Worm (Caenorhabditis elegans) whole organism, L3 larva: Measurements from ENCODE around the gene kin-4.

Experiments used
- ZK546.5 ChIP-seq: sonication (generic microtip); optimal IDR thresholded peaks from 2 replicates; lab custom pipeline; 2017; ENCODE audit warnings: missing biosample characterization, missing genetic modification characterization
- ama-1 ChIP-seq: fragments of 150-350 bp; optimal IDR thresholded peaks from 2 replicates; lab custom pipeline; 2018
- ceh-16 ChIP-seq: sonication (generic microtip); optimal IDR thresholded peaks from 2 replicates; lab custom pipeline; 2017; ENCODE audit warnings: missing biosample characterization, missing genetic modification characterization
- ceh-28 ChIP-seq: fragments of 150-350 bp; optimal IDR thresholded peaks from 2 replicates; lab custom pipeline; 2014; ENCODE audit warnings: missing biosample characterization, missing genetic modification reagents, missing genetic modification characterization
- ceh-82 ChIP-seq: fragments of 150-350 bp; optimal IDR thresholded peaks from 2 replicates; lab custom pipeline; 2014; ENCODE audit warnings: missing biosample characterization, missing genetic modification characterization
- ceh-9 ChIP-seq: sonication (generic microtip); optimal IDR thresholded peaks from 2 replicates; lab custom pipeline; 2018; ENCODE audit warnings: missing biosample characterization, missing genetic modification characterization
- daf-12 ChIP-seq: fragments of 150-350 bp; optimal IDR thresholded peaks from 2 replicates; lab custom pipeline; 2014; ENCODE audit warnings: missing biosample characterization, missing genetic modification reagents, missing genetic modification characterization
- egl-27 ChIP-seq: sonication (generic microtip); optimal IDR thresholded peaks from 4 replicates; lab custom pipeline; 2017; ENCODE audit warnings: missing biosample characterization, missing genetic modification reagents, missing genetic modification characterization
- egl-5 ChIP-seq: fragments of 150-350 bp; optimal IDR thresholded peaks from 2 replicates; lab custom pipeline; 2017; ENCODE audit warnings: missing biosample characterization, missing genetic modification reagents, missing genetic modification characterization, inconsistent platforms
- elt-2 ChIP-seq: sonication (generic microtip); optimal IDR thresholded peaks from 2 replicates; lab custom pipeline; 2016; ENCODE audit warnings: missing genetic modification reagents, mild to moderate bottlenecking, missing genetic modification characterization, missing compliant biosample characterization
- elt-3 ChIP-seq, 3 experiments: fragments of 150-350 bp in 1 of 3; sonication (generic microtip) in 2 of 3; optimal IDR thresholded peaks; 2 replicates in 2 of 3; 4 replicates in 1 of 3; lab custom pipeline; 2014 to 2017; ENCODE audit warnings: missing biosample characterization in 3 of 3, missing genetic modification characterization in 3 of 3
- fkh-10 ChIP-seq: sonication (generic microtip); optimal IDR thresholded peaks from 2 replicates; lab custom pipeline; 2017; ENCODE audit warnings: missing biosample characterization, missing genetic modification reagents, missing genetic modification characterization
- fkh-2 ChIP-seq: fragments of 150-350 bp; optimal IDR thresholded peaks from 2 replicates; lab custom pipeline; 2014; ENCODE audit warnings: missing biosample characterization, missing genetic modification reagents, missing genetic modification characterization
- fos-1 ChIP-seq: fragments of 150-350 bp; optimal IDR thresholded peaks from 2 replicates; lab custom pipeline; 2014; ENCODE audit warnings: missing biosample characterization, missing genetic modification characterization
- hmg-11 ChIP-seq: sonication (generic microtip); optimal IDR thresholded peaks from 2 replicates; lab custom pipeline; 2016; ENCODE audit warnings: missing genetic modification characterization, missing compliant biosample characterization
- jun-1 ChIP-seq: fragments of 150-350 bp; optimal IDR thresholded peaks from 2 replicates; lab custom pipeline; 2014; ENCODE audit warnings: missing biosample characterization, missing genetic modification reagents, missing genetic modification characterization
- lin-15B ChIP-seq: fragments of 150-350 bp; optimal IDR thresholded peaks from 2 replicates; lab custom pipeline; 2014; ENCODE audit warnings: missing biosample characterization, missing genetic modification characterization
- lin-39 ChIP-seq: fragments of 150-350 bp; optimal IDR thresholded peaks from 2 replicates; lab custom pipeline; 2018; ENCODE audit warnings: missing biosample characterization, missing genetic modification reagents, missing genetic modification characterization
- mml-1 ChIP-seq: fragments of 150-350 bp; sonication (generic microtip); optimal IDR thresholded peaks from 3 replicates; lab custom pipeline; 2014; ENCODE audit warnings: missing biosample characterization, missing genetic modification characterization
- nhr-11 ChIP-seq: fragments of 150-350 bp; optimal IDR thresholded peaks from 2 replicates; lab custom pipeline; 2014; ENCODE audit warnings: missing biosample characterization, missing genetic modification characterization
- nhr-12 ChIP-seq: fragments of 150-350 bp; optimal IDR thresholded peaks from 2 replicates; lab custom pipeline; 2014; ENCODE audit warnings: missing biosample characterization, missing genetic modification characterization
- nhr-23 ChIP-seq: fragments of 150-350 bp; optimal IDR thresholded peaks from 2 replicates; lab custom pipeline; 2014; ENCODE audit warnings: missing biosample characterization, missing genetic modification reagents, missing genetic modification characterization
- nhr-237 ChIP-seq: fragments of 150-350 bp; optimal IDR thresholded peaks from 2 replicates; lab custom pipeline; 2014; ENCODE audit warnings: missing biosample characterization, missing genetic modification characterization
- nhr-25 ChIP-seq: sonication (generic microtip); optimal IDR thresholded peaks from 2 replicates; lab custom pipeline; 2017; ENCODE audit warnings: missing biosample characterization, missing genetic modification characterization
- nhr-28 ChIP-seq: fragments of 150-350 bp; optimal IDR thresholded peaks from 2 replicates; lab custom pipeline; 2014; ENCODE audit warnings: missing biosample characterization, missing genetic modification characterization
- nhr-43 ChIP-seq: sonication (generic microtip); optimal IDR thresholded peaks from 2 replicates; lab custom pipeline; 2016; ENCODE audit warnings: mild to moderate bottlenecking, missing genetic modification characterization, missing compliant biosample characterization; ENCODE audit not compliant: poor library complexity, severe bottlenecking
- nhr-67 ChIP-seq: fragments of 150-350 bp; optimal IDR thresholded peaks from 2 replicates; lab custom pipeline; 2014; ENCODE audit warnings: missing biosample characterization, missing genetic modification characterization
- nhr-76 ChIP-seq: fragments of 150-350 bp; sonication (generic microtip); optimal IDR thresholded peaks from 5 replicates; lab custom pipeline; 2014; ENCODE audit warnings: missing biosample characterization, missing genetic modification characterization
- nhr-77 ChIP-seq: fragments of 150-350 bp; optimal IDR thresholded peaks from 2 replicates; lab custom pipeline; 2014; ENCODE audit warnings: missing biosample characterization, missing genetic modification characterization
- pha-4 ChIP-seq: fragments of 150-350 bp; optimal IDR thresholded peaks from 2 replicates; lab custom pipeline; 2014; ENCODE audit warnings: missing biosample characterization, missing genetic modification reagents, missing genetic modification characterization
- pqm-1 ChIP-seq: fragments of 150-350 bp; optimal IDR thresholded peaks from 2 replicates; lab custom pipeline; 2017; ENCODE audit warnings: missing biosample characterization, missing genetic modification characterization, inconsistent platforms
- skn-1 ChIP-seq: fragments of 150-350 bp; optimal IDR thresholded peaks from 2 replicates; lab custom pipeline; 2014; ENCODE audit warnings: missing biosample characterization, missing genetic modification characterization
- tbx-2 ChIP-seq: sonication (generic microtip); optimal IDR thresholded peaks from 2 replicates; lab custom pipeline; 2016; ENCODE audit warnings: mild to moderate bottlenecking, missing genetic modification characterization, missing compliant biosample characterization
- unc-39 ChIP-seq: sonication (generic microtip); optimal IDR thresholded peaks from 4 replicates; lab custom pipeline; 2017; ENCODE audit warnings: missing biosample characterization, missing genetic modification characterization
- unc-62 ChIP-seq: fragments of 150-350 bp; sonication (generic microtip); optimal IDR thresholded peaks from 4 replicates; lab custom pipeline; 2014; ENCODE audit warnings: missing biosample characterization, missing genetic modification reagents, missing genetic modification characterization
- zag-1 ChIP-seq: fragments of 150-350 bp; optimal IDR thresholded peaks from 2 replicates; lab custom pipeline; 2014; ENCODE audit warnings: missing biosample characterization, missing genetic modification characterization
- ztf-4 ChIP-seq: fragments of 150-350 bp; optimal IDR thresholded peaks from 2 replicates; lab custom pipeline; 2014; ENCODE audit warnings: missing biosample characterization, missing genetic modification characterization

Gene kin-4

DNA sequence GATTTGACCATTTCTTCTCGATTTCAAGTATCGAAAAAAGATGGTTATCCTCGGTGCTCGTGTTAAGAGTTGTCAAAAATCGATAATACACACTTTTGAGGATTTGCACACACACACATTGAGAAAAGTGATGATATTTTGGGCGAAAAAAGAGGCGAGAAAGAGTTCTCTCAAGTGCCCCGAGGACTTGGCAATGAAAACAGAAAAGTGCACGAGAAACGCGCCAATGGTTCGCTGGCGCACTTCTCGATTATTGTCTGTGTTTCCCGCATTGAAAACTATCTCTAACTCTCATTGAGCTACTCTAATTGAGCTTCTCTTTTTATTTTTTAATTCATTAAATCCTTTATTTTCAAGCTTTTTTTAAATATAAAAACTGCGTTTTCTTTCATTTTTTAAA lies 8.2 kb downstream of the kin-4 start (continued):
- no peak for TF ChIP-seq ZK546.5
- TF ChIP-seq fos-1 (tag; lab: Kevin White, UChicago) = no peak
- TF ChIP-seq ceh-16 (tag; lab: Kevin White, UChicago) = no peak
- TF ChIP-seq nhr-28 = no peak
- TF ChIP-seq elt-3 (tag; optimal IDR thresholded peaks at IDR 0.05; lab: Kevin White, UChicago) = no peak
- TF ChIP-seq nhr-76 (tag; lab: Kevin White, UChicago) = no peak
- TF ChIP-seq nhr-25 = peak; percentile 23
- no peak for TF ChIP-seq nhr-43 (tag; lab: Kevin White, UChicago)
- no peak for TF ChIP-seq nhr-12 (tag; lab: Kevin White, UChicago)
- peak; percentile 64 for TF ChIP-seq ceh-28
- TF ChIP-seq egl-27 (tag; lab: Kevin White, UChicago) = peak; percentile 27
- peak; percentile 30 for TF ChIP-seq nhr-23 (tag; lab: Kevin White, UChicago)
- TF ChIP-seq tbx-2 (tag; lab: Kevin White, UChicago) = peak; percentile 41
- TF ChIP-seq mml-1 (tag; lab: Kevin White, UChicago) = no peak
- TF ChIP-seq nhr-77 (tag; lab: Kevin White, UChicago) = no peak
- peak; percentile 54 for TF ChIP-seq lin-39 (tag; lab: Kevin White, UChicago)
- TF ChIP-seq elt-2 (tag; lab: Kevin White, UChicago) = peak; percentile 24
- peak; percentile 13 for TF ChIP-seq fkh-10 (GFP tag; lab: Kevin White, UChicago)
- no peak for TF ChIP-seq nhr-67
- no peak for TF ChIP-seq daf-12 (tag; lab: Kevin White, UChicago)
- no peak for TF ChIP-seq skn-1
- TF ChIP-seq, all 47 proteins: peak for 15

DNA sequence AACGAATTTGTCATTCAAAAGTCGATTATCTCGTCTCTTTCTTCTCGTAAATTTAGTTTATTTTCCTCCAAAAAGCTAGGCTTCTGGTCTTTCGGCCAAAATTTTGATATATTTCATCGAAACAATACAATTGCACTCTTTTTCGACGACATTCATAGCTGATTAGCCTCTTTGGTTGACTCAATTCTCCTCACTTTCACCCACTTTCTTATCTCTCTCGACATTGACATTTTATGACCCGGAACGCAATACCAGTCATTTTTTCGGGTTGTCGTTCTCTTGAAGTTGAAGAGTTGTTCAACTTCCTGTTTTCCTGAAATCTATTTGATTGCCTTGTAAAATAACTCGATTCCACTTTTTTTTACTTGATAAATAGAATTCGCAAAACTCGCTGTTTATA lies 9.0 kb downstream of the kin-4 start:
- TF ChIP-seq elt-2 (tag; lab: Kevin White, UChicago) (peak; percentile 64), nhr-12 (tag; lab: Kevin White, UChicago) (no peak), ama-1 (lab: Kevin White, UChicago) (no peak), nhr-23 (tag; lab: Kevin White, UChicago) (no peak), jun-1 (tag; lab: Kevin White, UChicago) (no peak), lin-15B (tag; lab: Kevin White, UChicago) (no peak), zag-1 (no peak), egl-5 (peak; percentile 19), pqm-1 (tag; lab: Kevin White, UChicago) (no peak)

DNA sequence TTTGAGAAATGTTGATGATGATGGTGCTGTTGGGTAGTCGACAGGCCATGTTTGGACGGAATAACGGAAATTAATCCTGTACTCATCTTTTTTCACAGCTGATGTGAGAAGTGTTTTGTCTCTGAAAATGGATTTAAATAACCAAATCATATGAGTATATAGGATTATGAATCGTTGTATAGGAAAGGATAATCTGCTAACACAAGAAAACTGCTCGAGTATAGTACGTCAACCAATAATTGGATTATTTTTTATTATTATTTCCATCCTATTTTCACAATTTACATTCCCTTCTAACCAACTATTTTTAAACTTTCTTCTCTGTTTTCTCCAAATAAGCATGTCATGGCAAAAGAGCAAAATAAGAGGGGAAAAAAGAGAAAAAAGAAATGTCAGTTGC lies 10.2 kb downstream of the kin-4 start:
- TF ChIP-seq nhr-237 (tag; lab: Kevin White, UChicago) (no peak), ZK546.5 (no peak), daf-12 (tag; lab: Kevin White, UChicago) (no peak), nhr-67 (no peak), ceh-82 (no peak), nhr-43 (tag; lab: Kevin White, UChicago) (no peak), nhr-12 (tag; lab: Kevin White, UChicago) (no peak), ceh-9 (tag; lab: Kevin White, UChicago) (no peak), jun-1 (tag; lab: Kevin White, UChicago) (no peak), nhr-77 (tag; lab: Kevin White, UChicago) (no peak), fkh-2 (no peak), unc-39 (tag; lab: Kevin White, UChicago) (no peak), nhr-28 (no peak), hmg-11 (tag; lab: Kevin White, UChicago) (no peak), nhr-23 (tag; lab: Kevin White, UChicago) (no peak), unc-62 (GFP tag; lab: Kevin White, UChicago) (no peak)

DNA sequence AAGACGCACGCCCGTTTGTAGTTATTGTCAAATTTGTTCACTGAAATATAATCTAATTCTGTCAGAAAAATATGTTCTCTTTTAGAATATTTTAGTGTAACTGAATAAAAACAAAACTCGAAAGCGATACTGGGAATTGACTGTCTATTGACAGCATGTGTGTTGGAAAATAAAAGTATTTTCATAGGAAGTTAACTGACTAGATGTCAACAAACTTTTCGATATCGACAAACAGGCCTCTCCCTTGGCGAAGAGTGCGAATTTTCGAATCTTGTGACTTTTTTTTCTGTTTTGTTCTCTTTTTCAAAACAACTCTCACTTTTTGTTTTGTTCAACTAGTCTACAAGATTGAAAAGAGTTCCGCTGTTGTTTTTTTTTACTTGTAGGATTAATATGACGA lies 12.7 kb downstream of the kin-4 start:
- TF ChIP-seq fkh-10 (GFP tag; lab: Kevin White, UChicago) = no peak
- no peak for TF ChIP-seq nhr-76 (tag; lab: Kevin White, UChicago)
- no peak for TF ChIP-seq nhr-11 (tag; lab: Kevin White, UChicago)
- no peak for TF ChIP-seq ZK546.5
- TF ChIP-seq ztf-4 (tag; lab: Kevin White, UChicago) = no peak
- TF ChIP-seq daf-12 (tag; lab: Kevin White, UChicago) = no peak
- TF ChIP-seq pha-4 (tag; lab: Kevin White, UChicago) = peak; percentile 89
